Worm (Caenorhabditis elegans): ENCODE results near the gene F48D6.4.

DNA sequence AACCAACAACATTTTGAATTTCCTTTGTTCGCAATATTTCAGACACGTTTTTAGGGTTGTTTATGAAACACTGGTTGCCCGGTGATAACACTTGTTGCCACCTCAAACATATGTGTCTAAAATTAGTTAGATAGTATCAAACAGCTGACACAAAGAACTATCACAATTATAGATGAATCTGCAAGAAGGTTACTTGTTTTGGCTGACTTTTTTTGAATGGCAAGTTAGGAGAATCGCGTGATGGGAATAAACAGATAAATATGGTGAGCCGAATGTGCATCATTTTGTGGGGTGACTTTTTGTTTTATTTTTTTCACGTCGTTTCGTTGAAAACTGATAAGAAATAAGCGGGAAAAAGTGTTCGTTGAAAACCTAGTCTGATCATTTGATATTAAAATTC lies 1.9 kb downstream of the F48D6.4 start:
- TF ChIP-seq nhr-76 (tag; optimal IDR thresholded peaks at IDR 0.05) (no peak), ztf-11 (tag; optimal IDR thresholded peaks at IDR 0.05) (no peak), nhr-28 (tag; optimal IDR thresholded peaks at IDR 0.05) (no peak), pqm-1 (tag; optimal IDR thresholded peaks at IDR 0.05) (peak; percentile 91), elt-2 (tag; optimal IDR thresholded peaks at IDR 0.05) (peak; percentile 89), nhr-12 (tag; optimal IDR thresholded peaks at IDR 0.05) (no peak), fkh-10 (GFP tag; optimal IDR thresholded peaks at IDR 0.05) (no peak)
